Worm (Caenorhabditis elegans) whole organism, young adult: ENCODE measurements around the gene igdb-1.

Experiments
- B0035.1 ChIP-seq: sonication (generic microtip); optimal IDR thresholded peaks from 2 replicates; lab custom pipeline; 2016; ENCODE audit warnings: missing genetic modification characterization, mild to moderate bottlenecking, missing compliant biosample characterization, missing genotype, missing genetic modification reagents
- F10E7.11 ChIP-seq: sonication (generic microtip); optimal IDR thresholded peaks from 2 replicates; lab custom pipeline; 2017; ENCODE audit warnings: mild to moderate bottlenecking, missing genetic modification characterization, moderate library complexity, missing compliant biosample characterization
- F22D6.2 ChIP-seq: sonication (generic microtip); optimal IDR thresholded peaks from 2 replicates; lab custom pipeline; 2016; ENCODE audit warnings: mild to moderate bottlenecking, missing genetic modification characterization, missing compliant biosample characterization
- F23B12.7 ChIP-seq: sonication (generic microtip); optimal IDR thresholded peaks from 2 replicates; lab custom pipeline; 2017; ENCODE audit warnings: missing genetic modification characterization, mild to moderate bottlenecking, missing compliant biosample characterization, antibody characterized with exemption, moderate library complexity; ENCODE audit not compliant: insufficient read depth
- F33H1.4 ChIP-seq: fragments of 200-800 bp; sonication (Bioruptor generic); IDR thresholded peaks from 2 replicates; pipeline ENCODE4 v1.3.6; 2022; ENCODE audit warnings: missing genetic modification reagents, missing genetic modification characterization, missing compliant biosample characterization
- F37B4.10 ChIP-seq: fragments of 200-800 bp; sonication (Bioruptor generic); IDR thresholded peaks from 2 replicates; pipeline ENCODE4 v1.3.6; 2022; ENCODE audit warnings: missing genetic modification characterization, missing compliant biosample characterization
- F55B11.4 ChIP-seq: sonication (generic microtip); optimal IDR thresholded peaks from 2 replicates; lab custom pipeline; 2016; ENCODE audit warnings: missing compliant biosample characterization, missing genetic modification characterization, borderline replicate concordance; ENCODE audit not compliant: insufficient read depth
- Y56A3A.18 ChIP-seq: fragments of 200-800 bp; sonication (Bioruptor generic); IDR thresholded peaks from 2 replicates; pipeline ENCODE4 v1.3.6; 2022; ENCODE audit warnings: missing genetic modification reagents, missing genetic modification characterization, missing compliant biosample characterization
- Y79H2A.3 ChIP-seq: fragments of 200-800 bp; sonication (Bioruptor generic); conservative IDR thresholded peaks from 2 replicates; pipeline ENCODE4 v1.3.6; 2022; ENCODE audit warnings: missing genetic modification reagents, missing genetic modification characterization, missing compliant biosample characterization
- ZK185.1 ChIP-seq: sonication (generic microtip); optimal IDR thresholded peaks from 2 replicates; lab custom pipeline; 2016; ENCODE audit warnings: mild to moderate bottlenecking, missing genetic modification characterization, missing compliant biosample characterization; ENCODE audit not compliant: poor library complexity, severe bottlenecking
- akir-1 ChIP-seq: fragments of 200-800 bp; sonication (Bioruptor generic); optimal IDR thresholded peaks from 2 replicates; lab custom pipeline; 2018; ENCODE audit warnings: mild to moderate bottlenecking, missing genetic modification characterization, moderate library complexity, missing compliant biosample characterization
- ama-1 ChIP-seq, 3 experiments: fragments of 150-350 bp in 1 of 3; sonication (generic microtip) in 2 of 3; optimal IDR thresholded peaks; 2 replicates each; lab custom pipeline; 2014 to 2018; ENCODE audit warnings: missing biosample characterization in 2 of 3, missing genetic modification characterization in 2 of 3, missing genetic modification reagents in 2 of 3
- aptf-3 ChIP-seq: fragments of 200-800 bp; sonication (Bioruptor generic); IDR thresholded peaks from 2 replicates; pipeline ENCODE4 v1.3.6; 2022; ENCODE audit warnings: missing genetic modification characterization, missing compliant biosample characterization
- attf-5 ChIP-seq: fragments of 200-800 bp; sonication (Bioruptor generic); optimal IDR thresholded peaks from 2 replicates; lab custom pipeline; 2018; ENCODE audit warnings: mild to moderate bottlenecking, missing genetic modification characterization, missing compliant biosample characterization
- attf-6 ChIP-seq: fragments of 200-800 bp; sonication (Bioruptor generic); IDR thresholded peaks from 2 replicates; pipeline ENCODE4 v1.3.6; 2022; ENCODE audit warnings: missing genetic modification reagents, missing genetic modification characterization, missing compliant biosample characterization
- bed-2 ChIP-seq: fragments of 200-800 bp; sonication (Bioruptor generic); IDR thresholded peaks from 2 replicates; pipeline ENCODE4 v1.3.6; 2022; ENCODE audit warnings: missing genetic modification reagents, missing genetic modification characterization, missing compliant biosample characterization
- cebp-2 ChIP-seq: fragments of 200-800 bp; sonication (Bioruptor generic); IDR thresholded peaks from 2 replicates; pipeline ENCODE4 v1.3.6; 2022; ENCODE audit warnings: missing genetic modification characterization, missing compliant biosample characterization
- ceh-100 ChIP-seq: fragments of 200-800 bp; sonication (Bioruptor generic); IDR thresholded peaks from 2 replicates; pipeline ENCODE4 v1.3.6; 2022; ENCODE audit warnings: missing genetic modification reagents, missing genetic modification characterization, missing compliant biosample characterization
- ceh-27 ChIP-seq: fragments of 200-800 bp; sonication (Bioruptor generic); optimal IDR thresholded peaks from 2 replicates; lab custom pipeline; 2018; ENCODE audit warnings: mild to moderate bottlenecking, missing genetic modification characterization, moderate library complexity, missing compliant biosample characterization
- ceh-91 ChIP-seq: fragments of 200-800 bp; sonication (Bioruptor generic); IDR thresholded peaks from 2 replicates; pipeline ENCODE4 v1.3.6; 2022; ENCODE audit warnings: missing genetic modification reagents, missing genetic modification characterization, missing compliant biosample characterization
- chd-7 ChIP-seq: sonication (generic microtip); optimal IDR thresholded peaks from 2 replicates; lab custom pipeline; 2016; ENCODE audit warnings: mild to moderate bottlenecking, missing genetic modification characterization, moderate library complexity, missing compliant biosample characterization
- dox-1 ChIP-seq: fragments of 200-800 bp; sonication (Bioruptor generic); IDR thresholded peaks from 2 replicates; pipeline ENCODE4 v1.3.6; 2022; ENCODE audit warnings: missing genetic modification reagents, missing genetic modification characterization, missing compliant biosample characterization
- efl-1 ChIP-seq: fragments of 150-350 bp; optimal IDR thresholded peaks from 2 replicates; lab custom pipeline; 2014; ENCODE audit warnings: missing biosample characterization, missing genetic modification reagents, missing genetic modification characterization
- ets-4 ChIP-seq: fragments of 200-800 bp; sonication (Bioruptor generic); optimal IDR thresholded peaks from 2 replicates; lab custom pipeline; 2018; ENCODE audit warnings: mild to moderate bottlenecking, missing genetic modification characterization, missing compliant biosample characterization
- gei-17 ChIP-seq: fragments of 200-800 bp; sonication (Bioruptor generic); optimal IDR thresholded peaks from 2 replicates; lab custom pipeline; 2018; ENCODE audit warnings: mild to moderate bottlenecking, missing genetic modification characterization, missing compliant biosample characterization
- hlh-12 ChIP-seq: sonication (generic microtip); optimal IDR thresholded peaks from 2 replicates; lab custom pipeline; 2016; ENCODE audit warnings: missing genetic modification characterization, missing compliant biosample characterization
- hlh-26 ChIP-seq: fragments of 200-800 bp; sonication (Bioruptor generic); conservative IDR thresholded peaks from 2 replicates; pipeline ENCODE4 v1.3.6; 2022; ENCODE audit warnings: missing genetic modification reagents, missing genetic modification characterization, missing compliant biosample characterization
- hmg-1.2 ChIP-seq: fragments of 200-800 bp; sonication (Bioruptor generic); IDR thresholded peaks from 2 replicates; pipeline ENCODE4 v1.3.6; 2022; ENCODE audit warnings: missing genetic modification reagents, missing genetic modification characterization, missing compliant biosample characterization
- hrde-1 ChIP-seq: sonication (generic microtip); optimal IDR thresholded peaks from 2 replicates; lab custom pipeline; 2016; ENCODE audit warnings: missing genetic modification characterization, mild to moderate bottlenecking, missing compliant biosample characterization, moderate library complexity, missing genotype, missing genetic modification reagents, borderline replicate concordance
- lin-54 ChIP-seq: fragments of 200-800 bp; sonication (Bioruptor generic); optimal IDR thresholded peaks from 2 replicates; lab custom pipeline; 2018; ENCODE audit warnings: mild to moderate bottlenecking, missing genetic modification characterization, missing compliant biosample characterization
- lsl-1 ChIP-seq: fragments of 200-800 bp; sonication (Bioruptor generic); optimal IDR thresholded peaks from 2 replicates; lab custom pipeline; 2018; ENCODE audit warnings: mild to moderate bottlenecking, missing genetic modification characterization, moderate library complexity, missing compliant biosample characterization
- madf-6 ChIP-seq: fragments of 200-800 bp; sonication (Bioruptor generic); IDR thresholded peaks from 2 replicates; pipeline ENCODE4 v1.3.6; 2022; ENCODE audit warnings: missing genetic modification reagents, missing genetic modification characterization, missing compliant biosample characterization
- madf-8 ChIP-seq: fragments of 200-800 bp; sonication (Bioruptor generic); conservative IDR thresholded peaks from 2 replicates; pipeline ENCODE4 v1.3.6; 2022; ENCODE audit warnings: missing genetic modification reagents, missing genetic modification characterization, missing compliant biosample characterization
- mcd-1 ChIP-seq: fragments of 200-800 bp; sonication (Bioruptor generic); IDR thresholded peaks from 2 replicates; pipeline ENCODE4 v1.3.6; 2022; ENCODE audit warnings: missing genetic modification reagents, missing genetic modification characterization, missing compliant biosample characterization
- nfya-1 ChIP-seq: sonication (generic microtip); optimal IDR thresholded peaks from 2 replicates; lab custom pipeline; 2017; ENCODE audit warnings: antibody characterized with exemption, missing compliant biosample characterization, missing genetic modification characterization, borderline replicate concordance; ENCODE audit not compliant: insufficient read depth
- nhr-120 ChIP-seq: fragments of 200-800 bp; sonication (Bioruptor generic); IDR thresholded peaks from 2 replicates; pipeline ENCODE4 v1.3.6; 2022; ENCODE audit warnings: missing genetic modification characterization, missing compliant biosample characterization
- nhr-179 ChIP-seq: sonication (generic microtip); optimal IDR thresholded peaks from 2 replicates; lab custom pipeline; 2016; ENCODE audit warnings: mild to moderate bottlenecking, missing genetic modification characterization, missing compliant biosample characterization
- nhr-80 ChIP-seq: sonication (generic microtip); optimal IDR thresholded peaks from 2 replicates; lab custom pipeline; 2016; ENCODE audit warnings: missing genetic modification characterization, missing compliant biosample characterization
- repo-1 ChIP-seq: sonication (generic microtip); optimal IDR thresholded peaks from 2 replicates; lab custom pipeline; 2017; ENCODE audit warnings: mild to moderate bottlenecking, missing genetic modification characterization, missing compliant biosample characterization
- snpc-1.1 ChIP-seq: sonication (generic microtip); optimal IDR thresholded peaks from 2 replicates; lab custom pipeline; 2017; ENCODE audit warnings: missing genetic modification characterization, mild to moderate bottlenecking, missing compliant biosample characterization, antibody characterized with exemption, moderate library complexity, missing genotype, missing genetic modification reagents; ENCODE audit not compliant: insufficient read depth
- tbx-9 ChIP-seq: sonication (generic microtip); optimal IDR thresholded peaks from 2 replicates; lab custom pipeline; 2016; ENCODE audit warnings: borderline replicate concordance, missing genetic modification characterization, inconsistent platforms, missing compliant biosample characterization
- unc-130 ChIP-seq: sonication (generic microtip); optimal IDR thresholded peaks from 2 replicates; lab custom pipeline; 2016; ENCODE audit warnings: missing genetic modification reagents, missing genetic modification characterization, missing compliant biosample characterization
- xnd-1 ChIP-seq: sonication (generic microtip); optimal IDR thresholded peaks from 2 replicates; lab custom pipeline; 2016; ENCODE audit warnings: missing genotype, missing genetic modification reagents, missing genetic modification characterization, missing compliant biosample characterization
- ztf-25 ChIP-seq: fragments of 200-800 bp; sonication (Bioruptor generic); IDR thresholded peaks from 2 replicates; pipeline ENCODE4 v1.3.6; 2022; ENCODE audit warnings: missing genetic modification reagents, missing genetic modification characterization, missing compliant biosample characterization
- ztf-28 ChIP-seq: fragments of 200-800 bp; sonication (Bioruptor generic); IDR thresholded peaks from 2 replicates; pipeline ENCODE4 v1.3.6; 2022; ENCODE audit warnings: missing genetic modification reagents, missing genetic modification characterization, missing compliant biosample characterization
- ztf-6 ChIP-seq: fragments of 200-800 bp; sonication (Bioruptor generic); IDR thresholded peaks from 2 replicates; pipeline ENCODE4 v1.3.6; 2022; ENCODE audit warnings: missing genetic modification reagents, missing genetic modification characterization, missing compliant biosample characterization

Gene igdb-1

ce11 chrIV:12445463-12445934, 33.3 kb upstream of the igdb-1 start, which contains the start of gene C25G4.3:
C25G4.3 (minus strand) TSS chrIV:12445884.
- TF ChIP-seq Y56A3A.18 (no peak), ceh-100 (GFP tag; lab: Robert Waterston, UW) (no peak), lsl-1 (GFP tag; lab: Kevin White, UChicago) (peak; percentile 62), Y79H2A.3 (GFP tag; lab: Robert Waterston, UW) (no peak), B0035.1 (tag; lab: Kevin White, UChicago) (no peak), xnd-1 (tag; lab: Kevin White, UChicago) (peak; percentile 49), ztf-25 (GFP tag; lab: Robert Waterston, UW) (no peak), nfya-1 (no peak), F33H1.4 (peak; percentile 44; the same call in 1 of the 2 replicates), nhr-80 (tag; lab: Kevin White, UChicago) (no peak), attf-6 (GFP tag; lab: Robert Waterston, UW) (0 out of 2 replicates have a peak, but pooled peaks have one; percentile 46), efl-1 (GFP tag; lab: Kevin White, UChicago) (peak; percentile 66), tbx-9 (tag; lab: Kevin White, UChicago) (no peak), madf-6 (GFP tag; lab: Robert Waterston, UW) (peak; percentile 72), hmg-1.2 (GFP tag; lab: Robert Waterston, UW) (no peak), dox-1 (GFP tag; lab: Robert Waterston, UW) (no peak), F10E7.11 (tag; lab: Kevin White, UChicago) (no peak), cebp-2 (GFP tag; lab: Robert Waterston, UW) (no peak), hrde-1 (tag; lab: Kevin White, UChicago) (no peak), akir-1 (no peak)
- TF ChIP-seq, all 124 proteins: peak for 6

DNA sequence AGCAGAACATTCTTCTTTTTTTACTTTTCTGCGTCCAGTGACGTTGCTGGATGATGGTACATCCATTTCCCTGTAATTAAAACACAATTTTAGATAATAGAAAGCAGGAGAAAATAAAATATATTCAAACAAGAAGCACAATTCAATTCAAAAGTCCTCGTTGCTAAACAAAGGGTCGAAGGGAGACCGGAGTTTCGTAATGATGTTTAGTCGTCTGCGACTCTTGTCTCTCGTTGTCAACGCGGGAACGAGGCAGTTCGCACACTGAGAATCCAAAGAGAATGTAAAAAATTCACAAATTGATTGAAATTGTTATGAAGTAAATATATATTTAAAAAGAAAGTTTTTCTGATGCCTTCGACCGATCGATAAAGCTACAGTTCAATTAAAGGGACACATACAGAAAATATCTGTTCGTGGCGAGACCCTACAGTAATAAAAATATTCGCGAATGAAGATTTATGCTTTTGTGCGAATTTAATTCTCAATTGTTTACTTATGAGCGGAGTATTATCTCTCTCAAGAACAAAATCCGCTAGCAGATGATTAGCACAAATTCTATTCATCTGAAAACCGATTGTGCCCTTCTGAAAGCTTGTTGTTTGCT, 27.5 kb upstream of the igdb-1 start, which contains the start of gene dpy-26:
TSS of gene dpy-26 (minus strand) at position 111 of the 607 bp plus-strand sequence.
- TF ChIP-seq ceh-27 (GFP tag; lab: Kevin White, UChicago) (no peak), madf-8 (GFP tag; lab: Robert Waterston, UW) (peak; percentile 21; the same call in 1 of the 2 replicates), repo-1 (tag; lab: Kevin White, UChicago) (no peak), chd-7 (tag; lab: Kevin White, UChicago) (no peak), ceh-91 (GFP tag; lab: Robert Waterston, UW) (no peak), attf-5 (GFP tag; lab: Kevin White, UChicago) (no peak), lsl-1 (GFP tag; lab: Kevin White, UChicago) (peak; percentile 81), aptf-3 (GFP tag; lab: Robert Waterston, UW) (no peak), F22D6.2 (tag; lab: Kevin White, UChicago) (no peak), snpc-1.1 (tag; lab: Kevin White, UChicago) (no peak), gei-17 (GFP tag; lab: Kevin White, UChicago) (no peak), hlh-12 (tag; lab: Kevin White, UChicago) (no peak), F23B12.7 (tag; lab: Kevin White, UChicago) (no peak), F55B11.4 (tag; lab: Kevin White, UChicago) (no peak), F37B4.10 (no peak), unc-130 (GFP tag; lab: Kevin White, UChicago) (no peak), lin-54 (GFP tag; lab: Kevin White, UChicago) (no peak), dox-1 (GFP tag; lab: Robert Waterston, UW) (no peak), bed-2 (GFP tag; lab: Robert Waterston, UW) (no peak), ets-4 (GFP tag; lab: Kevin White, UChicago) (no peak), ztf-28 (GFP tag; lab: Robert Waterston, UW) (no peak), nhr-120 (no peak), F33H1.4 (peak; percentile 73), ztf-6 (GFP tag; lab: Robert Waterston, UW) (no peak), mcd-1 (no peak), ama-1 (optimal IDR thresholded peaks at IDR 0.05; lab: Kevin White, UChicago) (no peak), ama-1 (GFP tag; optimal IDR thresholded peaks at IDR 0.05; lab: Kevin White, UChicago) (no peak), hlh-26 (no peak), ZK185.1 (tag; lab: Kevin White, UChicago) (peak; percentile 22), nhr-179 (no peak)
